Fruit fly (Drosophila melanogaster): ENCODE measurements around the gene Rint1.

The Rint1 gene

dm6 chr3L:7356386-7357117, 33.1 kb downstream of the Rint1 start, which contains the start of gene CTCF (continued):
- TF ChIP-seq Fer1 (GFP tag; optimal IDR thresholded peaks at IDR 0.05) (peak; percentile 62), CG7839 (tag; optimal IDR thresholded peaks at IDR 0.05) (peak; percentile 53), ATbp (GFP tag; optimal IDR thresholded peaks at IDR 0.05) (no peak), Optix (GFP tag; IDR thresholded peaks at IDR 0.05) (no peak), CG1603 (tag; optimal IDR thresholded peaks at IDR 0.05) (peak; percentile 69), wek (GFP tag; optimal IDR thresholded peaks at IDR 0.05) (no peak), zen (tag; optimal IDR thresholded peaks at IDR 0.05) (peak; percentile 18), ato (GFP tag; IDR thresholded peaks at IDR 0.05; ENCODE audit: partially characterized antibody) (no peak), CG2875 (GFP tag; optimal IDR thresholded peaks at IDR 0.05) (peak; percentile 12), zen2 (GFP tag; IDR thresholded peaks at IDR 0.05; ENCODE audit: partially characterized antibody) (peak; percentile 37; the same call in 1 of the 3 replicates), CG18262 (tag; optimal IDR thresholded peaks at IDR 0.05) (peak; percentile 64), Deaf1 (tag; optimal IDR thresholded peaks at IDR 0.05) (no peak), CG8924 (tag; optimal IDR thresholded peaks at IDR 0.05) (peak; percentile 69), Drgx (GFP tag; IDR thresholded peaks at IDR 0.05) (peak; percentile 26; the same call in 1 of the 2 replicates), dpn (GFP tag; optimal IDR thresholded peaks at IDR 0.05) (peak; percentile 53 to 59), Nf-YB (GFP tag; optimal IDR thresholded peaks at IDR 0.05) (no peak), CG3847 (GFP tag; IDR thresholded peaks at IDR 0.05) (0 out of 2 replicates have a peak, but pooled peaks have one; percentile 6), CG14667 (GFP tag; IDR thresholded peaks at IDR 0.05) (no peak), CG17912 (GFP tag; optimal IDR thresholded peaks at IDR 0.05) (no peak), jigr1 (GFP tag; IDR thresholded peaks at IDR 0.05) (no peak; the same call in 2 of the 3 replicates), Med (GFP tag) (peak; percentile 88), Hr3 (GFP tag; optimal IDR thresholded peaks at IDR 0.05) (peak; percentile 13), CG3838 (GFP tag; optimal IDR thresholded peaks at IDR 0.05) (no peak), Doc2 (GFP tag; IDR thresholded peaks at IDR 0.05) (no peak), tio (GFP tag; optimal IDR thresholded peaks at IDR 0.05) (no peak), CG14441 (GFP tag; IDR thresholded peaks at IDR 0.05) (peak; percentile 53), MBD-R2 (GFP tag; IDR thresholded peaks at IDR 0.05) (peak; percentile 80), ac (GFP tag; optimal IDR thresholded peaks at IDR 0.05) (no peak), CG14860 (GFP tag; IDR thresholded peaks at IDR 0.05; ENCODE audit: partially characterized antibody) (peak; percentile 65), CG15696 (tag; optimal IDR thresholded peaks at IDR 0.05) (peak; percentile 38), CG14710 (tag; optimal IDR thresholded peaks at IDR 0.05) (peak; percentile 50), Opbp (GFP tag; IDR thresholded peaks at IDR 0.05; ENCODE audit: partially characterized antibody) (no peak; the same call in 1 of the 3 replicates), CG8281 (tag; optimal IDR thresholded peaks at IDR 0.05) (no peak), CG13624 (GFP tag; optimal IDR thresholded peaks at IDR 0.05) (peak; percentile 45), CG30020 (tag; optimal IDR thresholded peaks at IDR 0.05) (peak; percentile 22), pzg (GFP tag; optimal IDR thresholded peaks at IDR 0.05) (peak; percentile 62), CG31441 (GFP tag; IDR thresholded peaks at IDR 0.05) (peak; percentile 40; the same call in 1 of the 2 replicates), odd (GFP tag; optimal IDR thresholded peaks at IDR 0.05) (no peak), CG12391 (tag; optimal IDR thresholded peaks at IDR 0.05) (peak; percentile 43), nerfin-1 (tag; optimal IDR thresholded peaks at IDR 0.05) (peak; percentile 100), hkb (optimal IDR thresholded peaks at IDR 0.05) (no peak), hkb (GFP tag; IDR thresholded peaks at IDR 0.05) (0 out of 2 replicates have a peak, but pooled peaks have one; percentile 31), NC2β (GFP tag; optimal IDR thresholded peaks at IDR 0.05) (peak; percentile 38), Kr (GFP tag; optimal IDR thresholded peaks at IDR 0.05) (no peak), org-1 (GFP tag; optimal IDR thresholded peaks at IDR 0.05) (no peak), abd-A (tag; optimal IDR thresholded peaks at IDR 0.05) (no peak), Sry-δ (GFP tag; optimal IDR thresholded peaks at IDR 0.05) (peak; percentile 90), mld (GFP tag; IDR thresholded peaks at IDR 0.05; ENCODE audit: partially characterized antibody) (peak; percentile 70; the same call in 2 of the 3 replicates)

All from whole organism, embryonic.